Worm (Caenorhabditis elegans) whole organism, late embryonic: ENCODE results near the gene rps-25.

Experiments
- ceh-18 ChIP-seq: sonication (generic microtip); optimal IDR thresholded peaks from 2 replicates; lab custom pipeline; 2016; ENCODE audit warnings: missing genetic modification characterization, missing compliant biosample characterization
- ceh-30 ChIP-seq: fragments of 150-350 bp; optimal IDR thresholded peaks from 2 replicates; lab custom pipeline; 2014; ENCODE audit warnings: missing biosample characterization, missing genetic modification characterization
- ceh-6 ChIP-seq: fragments of 200-800 bp; sonication (Bioruptor generic); optimal IDR thresholded peaks from 2 replicates; lab custom pipeline; 2018; ENCODE audit warnings: mild to moderate bottlenecking, missing genetic modification characterization, missing compliant biosample characterization
- ceh-9 ChIP-seq: sonication (generic microtip); optimal IDR thresholded peaks from 2 replicates; lab custom pipeline; 2016; ENCODE audit warnings: mild to moderate bottlenecking, missing genetic modification characterization, inconsistent platforms, missing compliant biosample characterization
- fkh-10 ChIP-seq: fragments of 150-350 bp; optimal IDR thresholded peaks from 2 replicates; lab custom pipeline; 2014; ENCODE audit warnings: missing biosample characterization, missing genetic modification reagents, missing genetic modification characterization
- hlh-30 ChIP-seq: sonication (generic microtip); optimal IDR thresholded peaks from 2 replicates; lab custom pipeline; 2017; ENCODE audit warnings: antibody characterized with exemption, missing genetic modification characterization, missing compliant biosample characterization; ENCODE audit not compliant: insufficient read depth
- ttx-3 ChIP-seq: sonication (generic microtip); optimal IDR thresholded peaks from 2 replicates; lab custom pipeline; 2016; ENCODE audit warnings: missing genetic modification reagents, missing genetic modification characterization, missing compliant biosample characterization
- unc-3 ChIP-seq, 2 experiments: fragments of 200-800 bp in 1 of 2; sonication (Bioruptor generic) in 1 of 2; sonication (generic microtip) in 1 of 2; conservative IDR thresholded peaks in 1 of 2; optimal IDR thresholded peaks in 1 of 2; 2 replicates each; pipeline versions ENCODE4 v1.3.6 to Lab custom; 2016 to 2022; ENCODE audit warnings: missing compliant biosample characterization in 2 of 2, missing genetic modification characterization in 2 of 2, missing genetic modification reagents in 1 of 2
- unc-42 ChIP-seq: sonication (generic microtip); optimal IDR thresholded peaks from 2 replicates; lab custom pipeline; 2016; ENCODE audit warnings: missing genotype, missing genetic modification characterization, missing compliant biosample characterization
- unc-86 ChIP-seq: sonication (generic microtip); optimal IDR thresholded peaks from 2 replicates; lab custom pipeline; 2016; ENCODE audit warnings: missing genetic modification characterization, missing compliant biosample characterization
- ztf-16 ChIP-seq: sonication (generic microtip); optimal IDR thresholded peaks from 2 replicates; lab custom pipeline; 2017; ENCODE audit warnings: missing genetic modification characterization, missing compliant biosample characterization

DNA sequence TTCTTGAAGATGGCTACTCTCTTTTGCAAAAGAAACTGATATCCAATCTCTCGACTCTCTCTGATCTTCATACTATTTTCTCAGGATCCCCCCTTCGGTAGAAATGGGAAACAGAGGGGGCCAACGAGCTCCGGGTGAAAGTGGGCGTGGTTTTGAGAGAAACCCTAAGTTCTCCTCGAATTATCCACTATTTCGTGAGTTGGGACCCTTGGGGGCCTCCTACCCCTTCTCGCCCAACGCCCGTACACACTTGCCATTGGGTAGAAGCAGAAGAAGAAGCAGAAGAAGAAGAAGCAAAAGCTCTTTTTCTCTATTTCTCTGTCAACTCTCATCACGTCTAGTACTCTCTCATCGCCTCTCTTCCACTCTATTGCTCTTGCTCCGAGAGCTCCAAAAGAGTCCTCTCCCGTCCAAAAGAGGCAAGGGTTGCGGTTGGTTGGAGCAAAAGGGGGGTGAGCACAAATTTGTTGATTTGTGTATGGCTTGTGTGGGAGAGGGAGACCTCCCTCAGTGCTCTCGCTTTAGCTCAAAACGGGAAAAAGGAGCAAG, 26.6 kb upstream of the rps-25 start:
- TF ChIP-seq unc-86 (tag; lab: Kevin White, UChicago): no peak
- peak; percentile 74 for TF ChIP-seq unc-42 (tag; lab: Kevin White, UChicago)
- TF ChIP-seq fkh-10 (GFP tag; lab: Kevin White, UChicago): no peak
- TF ChIP-seq ceh-30 (tag; lab: Kevin White, UChicago): no peak
- TF ChIP-seq ceh-9 (tag; lab: Kevin White, UChicago): no peak
- TF ChIP-seq ttx-3 (tag; lab: Kevin White, UChicago): peak; percentile 18
- peak; percentile 2 for TF ChIP-seq ceh-6 (GFP tag; lab: Kevin White, UChicago)
- no peak for TF ChIP-seq hlh-30 (tag; lab: Kevin White, UChicago)
- no peak for TF ChIP-seq ztf-16 (tag; lab: Kevin White, UChicago)
- TF ChIP-seq ceh-18: peak; percentile 80
- no peak for TF ChIP-seq unc-3 (GFP tag; conservative IDR thresholded peaks at IDR 0.05; lab: Robert Waterston, UW)
- TF ChIP-seq unc-3 (tag; optimal IDR thresholded peaks at IDR 0.05; lab: Kevin White, UChicago): peak; percentile 36
